Worm (Caenorhabditis elegans) whole organism, L4 larva: ENCODE measurements around the gene ocr-2.

Experiments
- fkh-10 ChIP-seq: fragments of 150-350 bp; optimal IDR thresholded peaks from 2 replicates; lab custom pipeline; 2014; ENCODE audit warnings: missing biosample characterization, missing genetic modification reagents, missing genetic modification characterization
- mdl-1 ChIP-seq, 2 experiments: fragments of 150-350 bp in 1 of 2; sonication (generic microtip) in 1 of 2; optimal IDR thresholded peaks; 2 replicates each; lab custom pipeline; 2014 to 2017; ENCODE audit warnings: missing biosample characterization in 2 of 2, missing genetic modification characterization in 2 of 2
- nhr-76 ChIP-seq: fragments of 150-350 bp; optimal IDR thresholded peaks from 2 replicates; lab custom pipeline; 2014; ENCODE audit warnings: missing biosample characterization, missing genetic modification characterization
- zag-1 ChIP-seq: fragments of 150-350 bp; optimal IDR thresholded peaks from 2 replicates; lab custom pipeline; 2014; ENCODE audit warnings: missing biosample characterization, missing genetic modification characterization

ce11 chrIV:8164515-8164914, 55.4 kb downstream of the ocr-2 start:
- TF ChIP-seq fkh-10 (GFP tag; lab: Kevin White, UChicago) (no peak), nhr-76 (tag; lab: Kevin White, UChicago) (no peak), mdl-1 (tag; optimal IDR thresholded peaks at IDR 0.05; lab: Kevin White, UChicago) (no peak), zag-1 (tag; lab: Kevin White, UChicago) (no peak)
